Fruit fly (Drosophila melanogaster) whole organism: ENCODE measurements around the gene CG42526.

Experiments
- Dll ChIP-seq: fragments of >200 bp; optimal IDR thresholded peaks from 2 replicates; lab custom pipeline; 2017
- EcR ChIP-seq, 2 experiments: fragments of >200 bp; optimal IDR thresholded peaks; 2 replicates each; lab custom pipeline; 2017; ENCODE audit warnings: missing biosample characterization in 2 of 2, missing genetic modification characterization in 2 of 2, missing genetic modification reagents in 2 of 2
- pan ChIP-seq: fragments of >200 bp; optimal IDR thresholded peaks from 2 replicates; lab custom pipeline; 2017
- psq ChIP-seq: fragments of >200 bp; optimal IDR thresholded peaks from 2 replicates; lab custom pipeline; 2017
- usp ChIP-seq: fragments of >200 bp; optimal IDR thresholded peaks from 2 replicates; lab custom pipeline; 2017; ENCODE audit warnings: missing biosample characterization, missing genetic modification characterization, mixed read lengths

dm6 chr3L:9430608-9430952, 4.6 kb downstream of the CG42526 start:
- TF ChIP-seq Dll (lab: Kevin White, UChicago) = no peak
- no peak for TF ChIP-seq EcR (GFP tag; optimal IDR thresholded peaks at IDR 0.05; lab: Kevin White, UChicago)
- no peak for TF ChIP-seq psq
- TF ChIP-seq usp (GFP tag; lab: Kevin White, UChicago) = no peak
- TF ChIP-seq pan (lab: Kevin White, UChicago) = no peak
